Fruit fly (Drosophila melanogaster) whole organism, embryonic: ENCODE measurements around the gene CG5139.
A peak's percentile ranks its signal among the peaks of the same experiment; 100 is the strongest.

Source experiments
- Adf1 ChIP-seq: fragments of 200-800 bp; sonication (Bioruptor generic); IDR thresholded peaks from 2 replicates; pipeline ENCODE4 v1.3.6; 2022; ENCODE audit warnings: missing biosample characterization, missing genetic modification characterization
- B-H2 ChIP-seq: fragments of 200-800 bp; sonication (Bioruptor generic); optimal IDR thresholded peaks from 2 replicates; lab custom pipeline; 2018; ENCODE audit warnings: missing biosample characterization, mild to moderate bottlenecking, missing genetic modification characterization
- BEAF-32 ChIP-seq: fragments of 200-800 bp; sonication (Bioruptor generic); optimal IDR thresholded peaks from 3 replicates; lab custom pipeline; 2017; ENCODE audit warnings: missing biosample characterization, missing genetic modification characterization, mild to moderate bottlenecking, moderate library complexity, missing genetic modification reagents
- Bgb ChIP-seq: fragments of 200-800 bp; sonication (Bioruptor generic); IDR thresholded peaks from 2 replicates; pipeline ENCODE4 v1.3.6; 2022; ENCODE audit warnings: missing biosample characterization, missing genetic modification characterization; ENCODE audit not compliant: partially characterized antibody
- CG11504 ChIP-seq: fragments of 200-800 bp; sonication (Bioruptor generic); optimal IDR thresholded peaks from 3 replicates; lab custom pipeline; 2019; ENCODE audit warnings: missing biosample characterization, mild to moderate bottlenecking, missing genetic modification characterization, moderate library complexity
- CG13123 ChIP-seq: fragments of 200-800 bp; sonication (Bioruptor generic); optimal IDR thresholded peaks from 2 replicates; lab custom pipeline; 2016; ENCODE audit warnings: missing biosample characterization, missing genetic modification characterization
- CG14965 ChIP-seq: fragments of 200-800 bp; sonication (Bioruptor generic); optimal IDR thresholded peaks from 2 replicates; lab custom pipeline; 2016; ENCODE audit warnings: missing biosample characterization, missing genetic modification characterization, borderline replicate concordance
- CG1529 ChIP-seq: fragments of 200-800 bp; sonication (Bioruptor generic); optimal IDR thresholded peaks from 3 replicates; lab custom pipeline; 2018; ENCODE audit warnings: missing biosample characterization, missing genetic modification characterization
- CG1647 ChIP-seq: fragments of 200-800 bp; sonication (Bioruptor generic); optimal IDR thresholded peaks from 3 replicates; lab custom pipeline; 2016; ENCODE audit warnings: missing biosample characterization, missing genetic modification characterization
- CG1832 ChIP-seq: fragments of 200-800 bp; sonication (Bioruptor generic); optimal IDR thresholded peaks from 2 replicates; lab custom pipeline; 2017; ENCODE audit warnings: missing biosample characterization, mild to moderate bottlenecking, missing genetic modification characterization, inconsistent platforms
- CG18619 ChIP-seq: fragments of 200-800 bp; sonication (Bioruptor generic); optimal IDR thresholded peaks from 3 replicates; lab custom pipeline; 2017; ENCODE audit warnings: missing biosample characterization, mild to moderate bottlenecking, missing genetic modification characterization
- CG2116 ChIP-seq: fragments of 200-800 bp; sonication (Bioruptor generic); optimal IDR thresholded peaks from 3 replicates; lab custom pipeline; 2018; ENCODE audit warnings: missing biosample characterization, mild to moderate bottlenecking, missing genetic modification characterization
- CG2199 ChIP-seq: fragments of 200-800 bp; sonication (Bioruptor generic); IDR thresholded peaks from 3 replicates; pipeline ENCODE4 v1.3.6; 2022; ENCODE audit warnings: missing biosample characterization, missing genetic modification characterization
- CG31388 ChIP-seq: fragments of 200-800 bp; sonication (Bioruptor generic); optimal IDR thresholded peaks from 2 replicates; lab custom pipeline; 2016; ENCODE audit warnings: missing biosample characterization, missing genetic modification characterization
- CG7928 ChIP-seq: fragments of 200-800 bp; sonication (Bioruptor generic); optimal IDR thresholded peaks from 2 replicates; lab custom pipeline; 2017; ENCODE audit warnings: missing biosample characterization, mild to moderate bottlenecking, missing genetic modification characterization
- Ets65A ChIP-seq: fragments of 200-800 bp; sonication (Bioruptor generic); peaks from one replicate; lab custom pipeline; 2016; ENCODE audit warnings: missing biosample characterization, missing genetic modification characterization
- Lpt ChIP-seq: fragments of >200 bp; optimal IDR thresholded peaks from 2 replicates; lab custom pipeline; 2018; ENCODE audit warnings: missing biosample characterization, missing genetic modification characterization
- MTF-1 ChIP-seq: fragments of 200-800 bp; sonication (Bioruptor generic); optimal IDR thresholded peaks from 2 replicates; lab custom pipeline; 2018; ENCODE audit warnings: missing biosample characterization, mild to moderate bottlenecking, missing genetic modification characterization, borderline replicate concordance
- Med ChIP-seq: fragments of 200-800 bp; sonication (Bioruptor generic); peaks from one replicate; lab custom pipeline; 2016; ENCODE audit warnings: missing biosample characterization, missing genetic modification characterization, mild to moderate bottlenecking, inconsistent platforms, moderate library complexity
- Meics ChIP-seq: fragments of 200-800 bp; sonication (Bioruptor generic); optimal IDR thresholded peaks from 2 replicates; lab custom pipeline; 2017; ENCODE audit warnings: missing biosample characterization, mild to moderate bottlenecking, missing genetic modification characterization
- Poxn ChIP-seq: fragments of 200-800 bp; sonication (Bioruptor generic); IDR thresholded peaks from 2 replicates; pipeline ENCODE4 v1.3.6; 2022; ENCODE audit warnings: missing biosample characterization, missing genetic modification characterization
- Stat92E ChIP-seq, 3 experiments: fragments of >200 bp in 2 of 3; fragments of 200-800 bp in 1 of 3; sonication (Bioruptor generic) in 1 of 3; optimal IDR thresholded peaks; 2 replicates each; lab custom pipeline; 2017 to 2019; ENCODE audit warnings: missing biosample characterization in 3 of 3, missing genetic modification characterization in 3 of 3, mild to moderate bottlenecking in 1 of 3, moderate library complexity in 1 of 3
- YL-1 ChIP-seq: fragments of 200-800 bp; sonication (Bioruptor generic); optimal IDR thresholded peaks from 3 replicates; lab custom pipeline; 2017; ENCODE audit warnings: missing biosample characterization, mild to moderate bottlenecking, missing genetic modification characterization
- ase ChIP-seq: fragments of 200-800 bp; sonication (Bioruptor generic); IDR thresholded peaks from 3 replicates; pipeline ENCODE4 v1.3.6; 2022; ENCODE audit warnings: missing biosample characterization, missing genetic modification characterization
- ash1 ChIP-seq: fragments of 200-800 bp; sonication (Bioruptor generic); optimal IDR thresholded peaks from 2 replicates; lab custom pipeline; 2018; ENCODE audit warnings: missing biosample characterization, mild to moderate bottlenecking, missing genetic modification characterization
- ato ChIP-seq: fragments of 200-800 bp; sonication (Bioruptor generic); IDR thresholded peaks from 2 replicates; pipeline ENCODE4 v1.3.6; 2022; ENCODE audit warnings: missing biosample characterization, missing genetic modification characterization; ENCODE audit not compliant: partially characterized antibody
- chm ChIP-seq: fragments of 200-800 bp; sonication (Bioruptor generic); IDR thresholded peaks from 2 replicates; pipeline ENCODE4 v1.3.6; 2022; ENCODE audit warnings: missing biosample characterization, missing genetic modification characterization
- ci ChIP-seq: fragments of 200-800 bp; sonication (Bioruptor generic); IDR thresholded peaks from 3 replicates; pipeline ENCODE4 v1.3.6; 2022; ENCODE audit warnings: missing biosample characterization, missing genetic modification characterization
- dan ChIP-seq: fragments of 200-800 bp; sonication (Bioruptor generic); IDR thresholded peaks from 2 replicates; pipeline ENCODE4 v1.3.6; 2022; ENCODE audit warnings: missing biosample characterization, missing genetic modification characterization
- dimm ChIP-seq: fragments of 200-800 bp; sonication (Bioruptor generic); IDR thresholded peaks from 2 replicates; pipeline ENCODE4 v1.3.6; 2022; ENCODE audit warnings: missing biosample characterization, missing genetic modification characterization
- dpn ChIP-seq, 2 experiments: fragments of 200-800 bp; sonication (Bioruptor generic); optimal IDR thresholded peaks; 3 replicates each; lab custom pipeline; 2016; ENCODE audit warnings: missing biosample characterization in 2 of 2, missing genetic modification characterization in 2 of 2
- esg ChIP-seq: fragments of 200-800 bp; sonication (Bioruptor generic); conservative IDR thresholded peaks from 2 replicates; pipeline ENCODE4 v1.3.6; 2022; ENCODE audit warnings: missing biosample characterization, missing genetic modification characterization
- eve ChIP-seq, 2 experiments: fragments of >200 bp; optimal IDR thresholded peaks; 2 replicates each; lab custom pipeline; 2017; ENCODE audit warnings: missing biosample characterization in 2 of 2, missing genetic modification characterization in 2 of 2
- ewg ChIP-seq: fragments of 200-800 bp; sonication (Bioruptor generic); optimal IDR thresholded peaks from 3 replicates; lab custom pipeline; 2017; ENCODE audit warnings: mild to moderate bottlenecking, missing biosample characterization, missing genetic modification reagents, missing genetic modification characterization
- exex ChIP-seq: fragments of 200-800 bp; sonication (Bioruptor generic); optimal IDR thresholded peaks from 4 replicates; lab custom pipeline; 2018; ENCODE audit warnings: missing biosample characterization, mild to moderate bottlenecking, missing genetic modification characterization, moderate library complexity
- fru ChIP-seq: fragments of >200 bp; optimal IDR thresholded peaks from 2 replicates; lab custom pipeline; 2017
- gsb ChIP-seq: fragments of 200-800 bp; sonication (Bioruptor generic); IDR thresholded peaks from 2 replicates; pipeline ENCODE4 v1.3.6; 2022; ENCODE audit warnings: missing biosample characterization, missing genetic modification characterization
- ind ChIP-seq: fragments of 200-800 bp; sonication (Bioruptor generic); optimal IDR thresholded peaks from 3 replicates; lab custom pipeline; 2016; ENCODE audit warnings: missing biosample characterization, missing genetic modification characterization
- insv ChIP-seq, 2 experiments: fragments of 200-800 bp; sonication (Bioruptor generic); optimal IDR thresholded peaks; 3 replicates each; lab custom pipeline; 2016 to 2018; ENCODE audit warnings: missing biosample characterization in 2 of 2, missing genetic modification characterization in 2 of 2
- kay ChIP-seq: fragments of 200-800 bp; sonication (Bioruptor generic); optimal IDR thresholded peaks from 2 replicates; lab custom pipeline; 2016; ENCODE audit warnings: missing biosample characterization, missing genetic modification characterization
- mirr ChIP-seq: fragments of 200-800 bp; sonication (Bioruptor generic); optimal IDR thresholded peaks from 3 replicates; lab custom pipeline; 2018; ENCODE audit warnings: missing biosample characterization, mild to moderate bottlenecking, missing genetic modification characterization
- nmo ChIP-seq: fragments of 200-800 bp; sonication (Bioruptor generic); optimal IDR thresholded peaks from 2 replicates; lab custom pipeline; 2018; ENCODE audit warnings: missing biosample characterization, mild to moderate bottlenecking, missing genetic modification characterization, moderate library complexity
- nom ChIP-seq: fragments of 200-800 bp; sonication (Bioruptor generic); optimal IDR thresholded peaks from 2 replicates; lab custom pipeline; 2017; ENCODE audit warnings: missing biosample characterization, missing genetic modification characterization, mild to moderate bottlenecking, moderate library complexity, missing genetic modification reagents
- pfk ChIP-seq: fragments of 200-800 bp; sonication (Bioruptor generic); optimal IDR thresholded peaks from 2 replicates; lab custom pipeline; 2018; ENCODE audit warnings: missing biosample characterization, mild to moderate bottlenecking, missing genetic modification characterization, moderate library complexity
- repo ChIP-seq: fragments of 200-800 bp; sonication (Bioruptor generic); optimal IDR thresholded peaks from 2 replicates; lab custom pipeline; 2016; ENCODE audit warnings: missing biosample characterization, missing genetic modification characterization
- sc ChIP-seq, 3 experiments: fragments of >200 bp in 2 of 3; fragments of 200-800 bp in 1 of 3; sonication (Bioruptor generic) in 1 of 3; optimal IDR thresholded peaks; 2 replicates in 2 of 3; 3 replicates in 1 of 3; lab custom pipeline; 2017; ENCODE audit warnings: mild to moderate bottlenecking in 1 of 3, missing biosample characterization in 1 of 3, missing genetic modification characterization in 1 of 3, missing genetic modification reagents in 1 of 3
- slou ChIP-seq: fragments of 200-800 bp; sonication (Bioruptor generic); optimal IDR thresholded peaks from 3 replicates; lab custom pipeline; 2016; ENCODE audit warnings: missing biosample characterization, missing genetic modification characterization
- tgo ChIP-seq: fragments of 200-800 bp; sonication (Bioruptor generic); IDR thresholded peaks from 3 replicates; pipeline ENCODE4 v1.3.6; 2022; ENCODE audit warnings: missing biosample characterization, missing genetic modification characterization

CG5139 gene

dm6 chr2L:1185642-1186497 lies 13.2 kb downstream of the CG5139 start, which contains the start of gene CG5001 (continued):
- TF ChIP-seq esg (GFP tag; lab: Robert Waterston, UW): peak; percentile 74
- peak; percentile 93 for TF ChIP-seq kay (GFP tag; lab: Kevin White, UChicago)
- TF ChIP-seq ase: peak; percentile 87
- peak; percentile 63 for TF ChIP-seq mirr (GFP tag; lab: Kevin White, UChicago)
- peak; percentile 39 for TF ChIP-seq ash1 (GFP tag; lab: Kevin White, UChicago)
- peak; percentile 64 for TF ChIP-seq CG1647 (GFP tag; lab: Kevin White, UChicago)
- peak; percentile 72 for TF ChIP-seq gsb (GFP tag; lab: Robert Waterston, UW)
- TF ChIP-seq Bgb (GFP tag; lab: Robert Waterston, UW): peak; percentile 54
- peak; percentile 77 to 86 for TF ChIP-seq dpn (GFP tag; optimal IDR thresholded peaks at IDR 0.05; lab: Kevin White, UChicago)
- TF ChIP-seq BEAF-32 (GFP tag; lab: Kevin White, UChicago): no peak
- peak; percentile 8 for TF ChIP-seq Ets65A
- peak; percentile 65 for TF ChIP-seq slou (GFP tag; lab: Kevin White, UChicago)
- peak; percentile 51 for TF ChIP-seq exex
- TF ChIP-seq ci (GFP tag; lab: Robert Waterston, UW): peak; percentile 89
- TF ChIP-seq YL-1 (GFP tag; lab: Kevin White, UChicago): peak; percentile 51
- peak; percentile 84 for TF ChIP-seq Meics (GFP tag; lab: Kevin White, UChicago)
- peak; percentile 8 for TF ChIP-seq CG2116 (GFP tag; lab: Kevin White, UChicago)
- TF ChIP-seq nmo (GFP tag; lab: Kevin White, UChicago): peak; percentile 87
- peak; percentile 42; the same call in 1 of the 3 replicates for TF ChIP-seq CG2199 (GFP tag; lab: Robert Waterston, UW)
- peak; percentile 63 for TF ChIP-seq CG13123
- TF ChIP-seq insv (GFP tag; optimal IDR thresholded peaks at IDR 0.05; lab: Kevin White, UChicago): peak in 1 of 2 experiments; percentile 7
- no peak for TF ChIP-seq Lpt (GFP tag; lab: Kevin White, UChicago)
- TF ChIP-seq Stat92E (GFP tag; optimal IDR thresholded peaks at IDR 0.05; lab: Kevin White, UChicago): no peak
- TF ChIP-seq CG31388 (GFP tag; lab: Kevin White, UChicago): peak; percentile 70
- TF ChIP-seq dimm (GFP tag; lab: Robert Waterston, UW): peak; percentile 39; the same call in 1 of the 2 replicates
- peak; percentile 64 for TF ChIP-seq CG18619
- peak; percentile 87 for TF ChIP-seq ind (GFP tag; lab: Kevin White, UChicago)
- peak; percentile 61 for TF ChIP-seq Adf1 (GFP tag; lab: Robert Waterston, UW)
- peak; percentile 54 for TF ChIP-seq nom (GFP tag; lab: Kevin White, UChicago)
- no peak for TF ChIP-seq CG1529 (GFP tag; lab: Kevin White, UChicago)
- TF ChIP-seq pfk (GFP tag; lab: Kevin White, UChicago): no peak
- TF ChIP-seq CG11504 (tag; lab: Kevin White, UChicago): no peak
- TF ChIP-seq chm: peak; percentile 82
- no peak for TF ChIP-seq repo (GFP tag; lab: Kevin White, UChicago)
- TF ChIP-seq Poxn (GFP tag; lab: Robert Waterston, UW): no peak
- TF ChIP-seq tgo: peak; percentile 93
- TF ChIP-seq ato (GFP tag; lab: Robert Waterston, UW): no peak
- TF ChIP-seq CG1832 (GFP tag; lab: Kevin White, UChicago): no peak
- TF ChIP-seq dan: no peak
- TF ChIP-seq fru (lab: Kevin White, UChicago): no peak
- peak; percentile 64 for TF ChIP-seq B-H2
- no peak for TF ChIP-seq CG14965
- peak; percentile 68 for TF ChIP-seq ewg (GFP tag; lab: Kevin White, UChicago)
- TF ChIP-seq Med (GFP tag; lab: Kevin White, UChicago): peak; percentile 94
- TF ChIP-seq eve (GFP tag; optimal IDR thresholded peaks at IDR 0.05; lab: Kevin White, UChicago): no peak
- TF ChIP-seq MTF-1 (GFP tag; lab: Kevin White, UChicago): peak; percentile 82
- TF ChIP-seq sc (optimal IDR thresholded peaks at IDR 0.05; lab: Kevin White, UChicago): no peak
- peak; percentile 60 for TF ChIP-seq sc (GFP tag; optimal IDR thresholded peaks at IDR 0.05; lab: Kevin White, UChicago)
- peak; percentile 37 for TF ChIP-seq CG7928 (GFP tag; lab: Kevin White, UChicago)
